Worm (Caenorhabditis elegans) whole organism, L1 larva: ENCODE data around the gene F10E9.7.

ENCODE experiments used
- C16A3.4 ChIP-seq: fragments of 150-350 bp; optimal IDR thresholded peaks from 2 replicates; lab custom pipeline; 2014; ENCODE audit warnings: missing biosample characterization, missing genetic modification characterization
- C34B4.2 ChIP-seq: sonication (generic microtip); optimal IDR thresholded peaks from 2 replicates; lab custom pipeline; 2017; ENCODE audit warnings: mild to moderate bottlenecking, missing genetic modification characterization, missing compliant biosample characterization
- F16B12.6 ChIP-seq: fragments of 150-350 bp; optimal IDR thresholded peaks from 2 replicates; lab custom pipeline; 2014; ENCODE audit warnings: missing biosample characterization, missing genetic modification characterization
- Y116A8C.19 ChIP-seq: sonication (generic microtip); optimal IDR thresholded peaks from 2 replicates; lab custom pipeline; 2016; ENCODE audit warnings: missing compliant biosample characterization, missing genetic modification characterization, borderline replicate concordance
- aha-1 ChIP-seq: fragments of 150-350 bp; optimal IDR thresholded peaks from 2 replicates; lab custom pipeline; 2014; ENCODE audit warnings: missing biosample characterization, missing genetic modification characterization
- blmp-1 ChIP-seq: fragments of 150-350 bp; optimal IDR thresholded peaks from 2 replicates; lab custom pipeline; 2014; ENCODE audit warnings: missing biosample characterization, missing genetic modification characterization
- ceh-8 ChIP-seq: fragments of 200-800 bp; sonication (Bioruptor generic); optimal IDR thresholded peaks from 2 replicates; lab custom pipeline; 2018; ENCODE audit warnings: mild to moderate bottlenecking, missing genetic modification characterization, moderate library complexity, missing compliant biosample characterization
- ceh-88 ChIP-seq: fragments of 200-800 bp; sonication (Bioruptor generic); IDR thresholded peaks from 2 replicates; pipeline ENCODE4 v1.3.6; 2022; ENCODE audit warnings: missing genetic modification characterization, missing compliant biosample characterization
- ces-1 ChIP-seq: fragments of 150-350 bp; optimal IDR thresholded peaks from 2 replicates; lab custom pipeline; 2014; ENCODE audit warnings: missing biosample characterization, missing genetic modification reagents, missing genetic modification characterization
- dpl-1 ChIP-seq, 3 experiments: fragments of 150-350 bp in 2 of 3; sonication (generic microtip) in 1 of 3; optimal IDR thresholded peaks; 2 replicates each; lab custom pipeline; 2014 to 2017; ENCODE audit warnings: missing biosample characterization in 3 of 3, missing genetic modification characterization in 3 of 3, missing genetic modification reagents in 3 of 3
- efl-1 ChIP-seq, 4 experiments: fragments of 150-350 bp; optimal IDR thresholded peaks in 3 of 4; peaks in 1 of 4; 1 replicate in 1 of 4; 2 replicates in 3 of 4; lab custom pipeline; 2014; ENCODE audit warnings: missing biosample characterization in 2 of 4, missing genetic modification characterization in 2 of 4, missing genetic modification reagents in 2 of 4
- efl-3 ChIP-seq: fragments of 200-800 bp; sonication (Bioruptor generic); optimal IDR thresholded peaks from 2 replicates; lab custom pipeline; 2018; ENCODE audit warnings: mild to moderate bottlenecking, missing genetic modification characterization, missing compliant biosample characterization
- egl-27 ChIP-seq, 2 experiments: fragments of 150-350 bp in 1 of 2; sonication (generic microtip); optimal IDR thresholded peaks; 3 replicates each; lab custom pipeline; 2017 to 2018; ENCODE audit warnings: missing biosample characterization in 2 of 2, missing genetic modification characterization in 2 of 2, missing genetic modification reagents in 2 of 2
- elt-2 ChIP-seq: sonication (generic microtip); optimal IDR thresholded peaks from 2 replicates; lab custom pipeline; 2016; ENCODE audit warnings: missing genetic modification characterization, mild to moderate bottlenecking, inconsistent platforms, missing compliant biosample characterization, missing genetic modification reagents
- fkh-4 ChIP-seq: sonication (generic microtip); optimal IDR thresholded peaks from 2 replicates; lab custom pipeline; 2016; ENCODE audit warnings: missing compliant biosample characterization, missing genetic modification characterization, borderline replicate concordance
- fkh-8 ChIP-seq: sonication (generic microtip); optimal IDR thresholded peaks from 2 replicates; lab custom pipeline; 2016; ENCODE audit warnings: mild to moderate bottlenecking, missing genetic modification characterization, missing compliant biosample characterization
- fos-1 ChIP-seq: fragments of 150-350 bp; optimal IDR thresholded peaks from 2 replicates; lab custom pipeline; 2014; ENCODE audit warnings: missing biosample characterization, missing genetic modification characterization
- hlh-17 ChIP-seq: fragments of 200-800 bp; sonication (Bioruptor generic); optimal IDR thresholded peaks from 2 replicates; lab custom pipeline; 2018; ENCODE audit warnings: missing genetic modification characterization, mild to moderate bottlenecking, missing compliant biosample characterization, moderate library complexity, borderline replicate concordance
- hlh-4 ChIP-seq: sonication (generic microtip); optimal IDR thresholded peaks from 2 replicates; lab custom pipeline; 2016; ENCODE audit warnings: mild to moderate bottlenecking, missing genetic modification characterization, missing compliant biosample characterization
- jun-1 ChIP-seq: fragments of 150-350 bp; optimal IDR thresholded peaks from 2 replicates; lab custom pipeline; 2014; ENCODE audit warnings: missing biosample characterization, missing genetic modification reagents, missing genetic modification characterization
- lin-14 ChIP-seq: fragments of 200-800 bp; sonication (Bioruptor generic); optimal IDR thresholded peaks from 2 replicates; lab custom pipeline; 2018; ENCODE audit warnings: mild to moderate bottlenecking, missing genetic modification characterization, moderate library complexity, missing compliant biosample characterization
- lin-15B ChIP-seq: fragments of 150-350 bp; sonication (generic microtip); optimal IDR thresholded peaks from 3 replicates; lab custom pipeline; 2014; ENCODE audit warnings: missing biosample characterization, missing genetic modification characterization
- lin-35 ChIP-seq, 2 experiments: fragments of 150-350 bp; optimal IDR thresholded peaks; 2 replicates each; lab custom pipeline; 2014; ENCODE audit warnings: missing biosample characterization in 2 of 2, missing genetic modification characterization in 2 of 2, missing genetic modification reagents in 2 of 2
- lir-3 ChIP-seq: sonication (generic microtip); optimal IDR thresholded peaks from 2 replicates; lab custom pipeline; 2016; ENCODE audit warnings: mild to moderate bottlenecking, missing genetic modification characterization, moderate library complexity, missing compliant biosample characterization; ENCODE audit not compliant: poor library complexity
- lsy-2 ChIP-seq, 2 experiments: fragments of 150-350 bp; optimal IDR thresholded peaks; 2 replicates each; lab custom pipeline; 2014; ENCODE audit warnings: missing biosample characterization in 2 of 2, missing genetic modification characterization in 2 of 2
- mef-2 ChIP-seq: fragments of 150-350 bp; optimal IDR thresholded peaks from 2 replicates; lab custom pipeline; 2014; ENCODE audit warnings: missing biosample characterization, missing genetic modification characterization
- mep-1 ChIP-seq: fragments of 150-350 bp; optimal IDR thresholded peaks from 2 replicates; lab custom pipeline; 2014; ENCODE audit warnings: missing biosample characterization, missing genetic modification characterization
- nhr-11 ChIP-seq: fragments of 150-350 bp; optimal IDR thresholded peaks from 2 replicates; lab custom pipeline; 2014; ENCODE audit warnings: missing biosample characterization, missing genetic modification characterization
- nhr-19 ChIP-seq: fragments of 200-800 bp; sonication (Bioruptor generic); conservative IDR thresholded peaks from 2 replicates; pipeline ENCODE4 v1.3.6; 2022; ENCODE audit warnings: missing genetic modification characterization, missing compliant biosample characterization
- nhr-20 ChIP-seq: sonication (generic microtip); optimal IDR thresholded peaks from 2 replicates; lab custom pipeline; 2016; ENCODE audit warnings: mild to moderate bottlenecking, missing genetic modification characterization, missing compliant biosample characterization
- nhr-28 ChIP-seq: fragments of 150-350 bp; optimal IDR thresholded peaks from 2 replicates; lab custom pipeline; 2014; ENCODE audit warnings: missing biosample characterization, missing genetic modification characterization
- nhr-47 ChIP-seq: sonication (generic microtip); optimal IDR thresholded peaks from 2 replicates; lab custom pipeline; 2016; ENCODE audit warnings: mild to moderate bottlenecking, missing genetic modification characterization, moderate library complexity, missing compliant biosample characterization
- nhr-71 ChIP-seq: sonication (generic microtip); optimal IDR thresholded peaks from 2 replicates; lab custom pipeline; 2016; ENCODE audit warnings: mild to moderate bottlenecking, missing genetic modification characterization, moderate library complexity, missing compliant biosample characterization
- nhr-84 ChIP-seq: sonication (generic microtip); optimal IDR thresholded peaks from 2 replicates; lab custom pipeline; 2017; ENCODE audit warnings: missing biosample characterization, missing genetic modification characterization
- nhr-85 ChIP-seq: sonication (generic microtip); peaks from one replicate; lab custom pipeline; 2016; ENCODE audit warnings: missing genetic modification characterization, inconsistent platforms, missing compliant biosample characterization
- nhr-90 ChIP-seq: sonication (generic microtip); optimal IDR thresholded peaks from 2 replicates; lab custom pipeline; 2016; ENCODE audit warnings: mild to moderate bottlenecking, missing genetic modification characterization, missing compliant biosample characterization; ENCODE audit not compliant: poor library complexity
- pag-3 ChIP-seq: sonication (generic microtip); optimal IDR thresholded peaks from 2 replicates; lab custom pipeline; 2017; ENCODE audit warnings: missing genetic modification characterization, mild to moderate bottlenecking, missing compliant biosample characterization, antibody characterized with exemption, borderline replicate concordance; ENCODE audit not compliant: insufficient read depth
- pax-3 ChIP-seq: fragments of 200-800 bp; sonication (Bioruptor generic); optimal IDR thresholded peaks from 2 replicates; lab custom pipeline; 2018; ENCODE audit warnings: mild to moderate bottlenecking, missing genetic modification characterization, moderate library complexity, missing compliant biosample characterization
- pqm-1 ChIP-seq: sonication (generic microtip); optimal IDR thresholded peaks from 3 replicates; lab custom pipeline; 2017; ENCODE audit warnings: missing biosample characterization, missing genetic modification characterization
- snpc-4 ChIP-seq: fragments of 150-350 bp; optimal IDR thresholded peaks from 2 replicates; lab custom pipeline; 2014; ENCODE audit warnings: missing biosample characterization, missing genetic modification characterization
- snu-23 ChIP-seq: sonication (generic microtip); optimal IDR thresholded peaks from 2 replicates; lab custom pipeline; 2016; ENCODE audit warnings: missing genetic modification characterization, missing compliant biosample characterization
- sox-4 ChIP-seq: sonication (generic microtip); optimal IDR thresholded peaks from 2 replicates; lab custom pipeline; 2016; ENCODE audit warnings: missing genetic modification characterization, missing compliant biosample characterization
- sup-37 ChIP-seq: fragments of 200-800 bp; sonication (Bioruptor generic); optimal IDR thresholded peaks from 2 replicates; lab custom pipeline; 2018; ENCODE audit warnings: mild to moderate bottlenecking, missing genetic modification characterization, missing compliant biosample characterization
- swsn-7 ChIP-seq: sonication (generic microtip); optimal IDR thresholded peaks from 2 replicates; lab custom pipeline; 2016; ENCODE audit warnings: missing genetic modification characterization, missing compliant biosample characterization
- unc-62 ChIP-seq: fragments of 150-350 bp; optimal IDR thresholded peaks from 2 replicates; lab custom pipeline; 2014; ENCODE audit warnings: missing biosample characterization, missing genetic modification reagents, missing genetic modification characterization
- unc-86 ChIP-seq: sonication (generic microtip); optimal IDR thresholded peaks from 2 replicates; lab custom pipeline; 2016; ENCODE audit warnings: missing genetic modification characterization, missing compliant biosample characterization
- unc-98 ChIP-seq: fragments of 200-800 bp; sonication (Bioruptor generic); IDR thresholded peaks from 2 replicates; pipeline ENCODE4 v1.3.6; 2022; ENCODE audit warnings: missing genetic modification characterization, missing compliant biosample characterization
- xbp-1 ChIP-seq: sonication (generic microtip); optimal IDR thresholded peaks from 2 replicates; lab custom pipeline; 2016; ENCODE audit warnings: missing genetic modification characterization, missing compliant biosample characterization
- zag-1 ChIP-seq: fragments of 150-350 bp; optimal IDR thresholded peaks from 2 replicates; lab custom pipeline; 2014; ENCODE audit warnings: missing biosample characterization, missing genetic modification characterization
- zip-4 ChIP-seq: fragments of 200-800 bp; sonication (Bioruptor generic); optimal IDR thresholded peaks from 2 replicates; lab custom pipeline; 2018; ENCODE audit warnings: mild to moderate bottlenecking, missing genetic modification characterization, moderate library complexity, missing compliant biosample characterization
- ztf-11 ChIP-seq, 2 experiments: sonication (generic microtip); optimal IDR thresholded peaks; 2 replicates each; lab custom pipeline; 2016 to 2017; ENCODE audit warnings: missing genetic modification characterization in 2 of 2, missing biosample characterization in 1 of 2, missing compliant biosample characterization in 1 of 2
- ztf-4 ChIP-seq: fragments of 150-350 bp; optimal IDR thresholded peaks from 2 replicates; lab custom pipeline; 2014; ENCODE audit warnings: missing biosample characterization, missing genetic modification characterization

Gene F10E9.7

ce11 chrIII:8307356-8307755 is at the start of gene F10E9.7, which contains the start of gene F10E9.5:
Gene F10E9.7 (minus strand): TSS chrIII:8307441.
Gene F10E9.5 (plus strand): TSS chrIII:8307592.
- TF ChIP-seq hlh-4: peak; percentile 85
- peak; percentile 96 for TF ChIP-seq nhr-47
- TF ChIP-seq dpl-1 (GFP tag; optimal IDR thresholded peaks at IDR 0.05; lab: Kevin White, UChicago): peak; percentile 84 to 93 (median 89)
- peak; percentile 75 to 90 for TF ChIP-seq efl-1 (optimal IDR thresholded peaks at IDR 0.05; lab: Kevin White, UChicago)
- peak; percentile 90 to 98 for TF ChIP-seq efl-1 (GFP tag; optimal IDR thresholded peaks at IDR 0.05 in 1 of 2; lab: Kevin White, UChicago)
- peak; percentile 66 for TF ChIP-seq F16B12.6 (tag; lab: Kevin White, UChicago)
- no peak for TF ChIP-seq nhr-28
- TF ChIP-seq lin-35 (GFP tag; optimal IDR thresholded peaks at IDR 0.05; lab: Kevin White, UChicago): peak; percentile 90 to 93
- peak; percentile 91 for TF ChIP-seq unc-98 (GFP tag; lab: Robert Waterston, UW)
- peak; percentile 95 for TF ChIP-seq nhr-19 (GFP tag; lab: Robert Waterston, UW)
- peak; percentile 4 for TF ChIP-seq aha-1
- peak; percentile 88 for TF ChIP-seq blmp-1
- TF ChIP-seq lsy-2 (tag; optimal IDR thresholded peaks at IDR 0.05; lab: Kevin White, UChicago): peak; percentile 95 to 96
- TF ChIP-seq jun-1 (tag; lab: Kevin White, UChicago): peak; percentile 43
- TF ChIP-seq ztf-4 (tag; lab: Kevin White, UChicago): peak; percentile 67
- TF ChIP-seq sox-4: peak; percentile 97
- peak; percentile 16 for TF ChIP-seq pag-3 (tag; lab: Kevin White, UChicago)
- TF ChIP-seq sup-37 (GFP tag; lab: Kevin White, UChicago): peak; percentile 46
- no peak for TF ChIP-seq nhr-11 (tag; lab: Kevin White, UChicago)
- TF ChIP-seq nhr-90 (tag; lab: Kevin White, UChicago): peak; percentile 98
- TF ChIP-seq xbp-1 (tag; lab: Kevin White, UChicago): peak; percentile 96
- TF ChIP-seq ces-1 (GFP tag; lab: Kevin White, UChicago): no peak
- peak; percentile 97 for TF ChIP-seq lin-14
- peak; percentile 75 for TF ChIP-seq snpc-4 (tag; lab: Kevin White, UChicago)
- TF ChIP-seq mef-2 (tag; lab: Kevin White, UChicago): no peak
- TF ChIP-seq ceh-88 (GFP tag; lab: Robert Waterston, UW): peak; percentile 91
- peak; percentile 92 for TF ChIP-seq C16A3.4 (tag; lab: Kevin White, UChicago)
- TF ChIP-seq hlh-17 (GFP tag; lab: Kevin White, UChicago): no peak
- no peak for TF ChIP-seq nhr-84 (tag; lab: Kevin White, UChicago)
- TF ChIP-seq nhr-71: peak; percentile 97
- peak; percentile 97 for TF ChIP-seq nhr-20 (tag; lab: Kevin White, UChicago)
- TF ChIP-seq unc-86: peak; percentile 86
- peak; percentile 93 for TF ChIP-seq efl-3
- TF ChIP-seq swsn-7 (tag; lab: Kevin White, UChicago): peak; percentile 95
- TF ChIP-seq pax-3: peak; percentile 95
- no peak for TF ChIP-seq unc-62
- peak; percentile 95 for TF ChIP-seq snu-23 (GFP tag; lab: Kevin White, UChicago)
- TF ChIP-seq egl-27 (tag; optimal IDR thresholded peaks at IDR 0.05; lab: Kevin White, UChicago): no peak
- TF ChIP-seq fos-1: peak; percentile 39
- no peak for TF ChIP-seq pqm-1
- TF ChIP-seq elt-2: peak; percentile 90
- peak; percentile 98 for TF ChIP-seq lir-3 (tag; lab: Kevin White, UChicago)
- peak in 1 of 2 experiments; percentile 99 for TF ChIP-seq ztf-11 (tag; optimal IDR thresholded peaks at IDR 0.05; lab: Kevin White, UChicago)
- TF ChIP-seq fkh-8 (tag; lab: Kevin White, UChicago): peak; percentile 92
- peak; percentile 99 for TF ChIP-seq Y116A8C.19 (tag; lab: Kevin White, UChicago)
- no peak for TF ChIP-seq C34B4.2 (tag; lab: Kevin White, UChicago)
- TF ChIP-seq zip-4 (GFP tag; lab: Kevin White, UChicago): peak; percentile 83
- peak; percentile 99 for TF ChIP-seq mep-1
- TF ChIP-seq fkh-4 (tag; lab: Kevin White, UChicago): peak; percentile 99
- peak; percentile 94 for TF ChIP-seq ceh-8
- peak; percentile 96 for TF ChIP-seq nhr-85 (tag; lab: Kevin White, UChicago)
- no peak for TF ChIP-seq zag-1 (tag; lab: Kevin White, UChicago)
- peak; percentile 94 for TF ChIP-seq lin-15B (tag; lab: Kevin White, UChicago)
